Worm (Caenorhabditis elegans) whole organism, L3 larva: ENCODE results near the gene wee-1.3.

Source experiments
- ceh-28 ChIP-seq: fragments of 150-350 bp; optimal IDR thresholded peaks from 2 replicates; lab custom pipeline; 2014; ENCODE audit warnings: missing biosample characterization, missing genetic modification reagents, missing genetic modification characterization
- elt-2 ChIP-seq: sonication (generic microtip); optimal IDR thresholded peaks from 2 replicates; lab custom pipeline; 2016; ENCODE audit warnings: missing genetic modification reagents, mild to moderate bottlenecking, missing genetic modification characterization, missing compliant biosample characterization
- elt-3 ChIP-seq, 3 experiments: fragments of 150-350 bp in 1 of 3; sonication (generic microtip) in 2 of 3; optimal IDR thresholded peaks; 2 replicates in 2 of 3; 4 replicates in 1 of 3; lab custom pipeline; 2014 to 2017; ENCODE audit warnings: missing biosample characterization in 3 of 3, missing genetic modification characterization in 3 of 3
- fos-1 ChIP-seq: fragments of 150-350 bp; optimal IDR thresholded peaks from 2 replicates; lab custom pipeline; 2014; ENCODE audit warnings: missing biosample characterization, missing genetic modification characterization
- mdl-1 ChIP-seq: fragments of 150-350 bp; optimal IDR thresholded peaks from 2 replicates; lab custom pipeline; 2014; ENCODE audit warnings: missing biosample characterization, missing genetic modification characterization
- nfya-1 ChIP-seq: sonication (generic microtip); optimal IDR thresholded peaks from 2 replicates; lab custom pipeline; 2017; ENCODE audit warnings: missing genetic modification characterization, mild to moderate bottlenecking, missing compliant biosample characterization, antibody characterized with exemption, moderate library complexity; ENCODE audit not compliant: insufficient read depth
- nhr-23 ChIP-seq: fragments of 150-350 bp; optimal IDR thresholded peaks from 2 replicates; lab custom pipeline; 2014; ENCODE audit warnings: missing biosample characterization, missing genetic modification reagents, missing genetic modification characterization
- nhr-28 ChIP-seq: fragments of 150-350 bp; optimal IDR thresholded peaks from 2 replicates; lab custom pipeline; 2014; ENCODE audit warnings: missing biosample characterization, missing genetic modification characterization
- nhr-77 ChIP-seq: fragments of 150-350 bp; optimal IDR thresholded peaks from 2 replicates; lab custom pipeline; 2014; ENCODE audit warnings: missing biosample characterization, missing genetic modification characterization
- pqm-1 ChIP-seq: fragments of 150-350 bp; optimal IDR thresholded peaks from 2 replicates; lab custom pipeline; 2017; ENCODE audit warnings: missing biosample characterization, missing genetic modification characterization, inconsistent platforms
- sea-2 ChIP-seq: fragments of 150-350 bp; sonication (generic microtip); optimal IDR thresholded peaks from 4 replicates; lab custom pipeline; 2014; ENCODE audit warnings: missing biosample characterization, missing genetic modification reagents, missing genetic modification characterization
- skn-1 ChIP-seq: fragments of 150-350 bp; optimal IDR thresholded peaks from 2 replicates; lab custom pipeline; 2014; ENCODE audit warnings: missing biosample characterization, missing genetic modification characterization
- unc-39 ChIP-seq: sonication (generic microtip); optimal IDR thresholded peaks from 4 replicates; lab custom pipeline; 2017; ENCODE audit warnings: missing biosample characterization, missing genetic modification characterization

DNA sequence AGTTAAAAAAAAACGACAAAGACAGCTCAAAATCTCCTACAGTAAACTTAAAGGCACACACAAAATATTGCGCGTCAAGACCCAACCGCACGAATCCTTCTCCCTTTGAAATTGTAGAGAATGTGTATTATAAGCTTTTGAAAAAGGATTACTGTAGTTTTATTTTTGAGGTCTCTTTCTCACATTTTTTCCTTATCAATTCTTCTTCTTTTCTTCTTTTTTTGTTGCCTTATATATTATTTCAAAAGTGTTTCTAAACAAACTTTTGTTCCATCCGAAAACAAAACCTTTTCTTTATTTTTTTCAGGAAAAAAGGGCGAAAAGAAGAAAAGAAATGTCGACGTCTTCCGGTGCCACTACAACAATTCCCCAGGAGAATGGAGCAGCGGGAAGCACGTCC is 35.8 kb downstream of the wee-1.3 start, which contains the start of gene ZK1320.13:
- no peak for TF ChIP-seq nhr-77 (tag; lab: Kevin White, UChicago)
- TF ChIP-seq ceh-28 (tag; lab: Kevin White, UChicago), result no peak
- no peak for TF ChIP-seq nhr-23
- no peak for TF ChIP-seq skn-1 (tag; lab: Kevin White, UChicago)
- no peak for TF ChIP-seq nfya-1 (tag; lab: Kevin White, UChicago)
- TF ChIP-seq nhr-28 (tag; lab: Kevin White, UChicago), result no peak
- no peak for TF ChIP-seq mdl-1 (tag; lab: Kevin White, UChicago)
- no peak for TF ChIP-seq elt-2 (tag; lab: Kevin White, UChicago)
- no peak for TF ChIP-seq unc-39 (tag; lab: Kevin White, UChicago)
- no peak for TF ChIP-seq elt-3 (tag; optimal IDR thresholded peaks at IDR 0.05; lab: Kevin White, UChicago)
- TF ChIP-seq sea-2 (GFP tag; lab: Kevin White, UChicago), result no peak
- no peak for TF ChIP-seq fos-1 (tag; lab: Kevin White, UChicago)
- TF ChIP-seq pqm-1 (tag; lab: Kevin White, UChicago), result no peak
